Worm (Caenorhabditis elegans) whole organism, young adult: ENCODE results near the gene F53A9.3.

ENCODE experiments used
- ama-1 ChIP-seq, 3 experiments: fragments of 150-350 bp in 1 of 3; sonication (generic microtip) in 2 of 3; optimal IDR thresholded peaks; 2 replicates each; lab custom pipeline; 2014 to 2018; ENCODE audit warnings: missing biosample characterization in 2 of 3, missing genetic modification characterization in 2 of 3, missing genetic modification reagents in 2 of 3
- him-1 ChIP-seq: sonication (generic microtip); optimal IDR thresholded peaks from 2 replicates; lab custom pipeline; 2016; ENCODE audit warnings: missing genotype, missing genetic modification reagents, missing genetic modification characterization, missing compliant biosample characterization
- hlh-26 ChIP-seq: fragments of 200-800 bp; sonication (Bioruptor generic); conservative IDR thresholded peaks from 2 replicates; pipeline ENCODE4 v1.3.6; 2022; ENCODE audit warnings: missing genetic modification reagents, missing genetic modification characterization, missing compliant biosample characterization
- repo-1 ChIP-seq: sonication (generic microtip); optimal IDR thresholded peaks from 2 replicates; lab custom pipeline; 2017; ENCODE audit warnings: mild to moderate bottlenecking, missing genetic modification characterization, missing compliant biosample characterization

- TF ChIP-seq him-1 (tag; lab: Kevin White, UChicago) (no peak), repo-1 (tag; lab: Kevin White, UChicago) (no peak), ama-1 (optimal IDR thresholded peaks at IDR 0.05; lab: Kevin White, UChicago) (no peak), ama-1 (GFP tag; optimal IDR thresholded peaks at IDR 0.05; lab: Kevin White, UChicago) (no peak), hlh-26 (GFP tag; lab: Robert Waterston, UW) (no peak)
Measured at ce11 chrX:8675151-8675550, 33.0 kb upstream of the F53A9.3 start.
